Worm (Caenorhabditis elegans): ENCODE data around the gene mai-2.

DNA sequence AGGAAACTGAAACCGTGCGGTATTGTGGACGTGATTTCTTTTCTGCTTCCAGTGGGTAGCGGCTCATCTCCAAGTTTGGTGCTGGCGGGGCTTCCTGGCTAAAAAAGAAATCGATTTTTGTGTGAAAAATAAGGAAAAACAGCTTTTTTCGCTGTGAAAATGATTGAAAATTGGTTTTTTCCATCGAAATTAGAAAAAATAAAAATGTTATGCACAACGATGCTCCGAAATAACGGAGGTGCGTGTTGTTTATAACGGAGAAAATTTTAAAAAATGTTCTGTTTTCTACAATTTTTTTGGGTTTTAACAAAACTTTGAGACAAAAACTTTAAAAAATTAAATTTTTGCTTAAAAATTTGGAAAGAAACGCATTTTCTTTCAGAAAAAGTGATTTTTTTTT is 2.5 kb upstream of the mai-2 start:
- TF ChIP-seq zag-1 (tag; optimal IDR thresholded peaks at IDR 0.05) (no peak), elt-1 (tag; optimal IDR thresholded peaks at IDR 0.05) (no peak), ztf-11 (tag; optimal IDR thresholded peaks at IDR 0.05) (no peak), nhr-76 (tag; optimal IDR thresholded peaks at IDR 0.05) (no peak), egl-27 (tag; optimal IDR thresholded peaks at IDR 0.05) (no peak), nhr-11 (tag; optimal IDR thresholded peaks at IDR 0.05) (no peak), pha-4 (tag; optimal IDR thresholded peaks at IDR 0.05) (no peak), mdl-1 (tag; optimal IDR thresholded peaks at IDR 0.05) (no peak), unc-62 (GFP tag; optimal IDR thresholded peaks at IDR 0.05) (no peak), nhr-43 (tag; optimal IDR thresholded peaks at IDR 0.05; ENCODE audit: poor library complexity, severe bottlenecking) (no peak)

All from whole organism, L3 larva.